Fruit fly (Drosophila melanogaster) Kc167 (cell line): ENCODE data around the gene ebd1.

Experiments
- Myc ChIP-seq: fragments of >200 bp; optimal IDR thresholded peaks from 2 replicates; lab custom pipeline; 2017; ENCODE audit warnings: missing external identifiers
- ttk ChIP-seq: sonication (Bioruptor generic); optimal IDR thresholded peaks from 2 replicates; lab custom pipeline; 2017; ENCODE audit warnings: missing external identifiers

dm6 chr3L:654019-654418 is 31.3 kb downstream of the ebd1 start, which contains the start of the genes MED30 and Rev1:
- TF ChIP-seq ttk (lab: Kevin White, UChicago) (no peak), Myc (lab: Kevin White, UChicago) (no peak)
